Fruit fly (Drosophila melanogaster) Kc167 (cell line): ENCODE results near the gene CG17344.

Source experiments
- Myc ChIP-seq: fragments of >200 bp; optimal IDR thresholded peaks from 2 replicates; lab custom pipeline; 2017; ENCODE audit warnings: missing external identifiers
- h ChIP-seq: fragments of >200 bp; optimal IDR thresholded peaks from 3 replicates; lab custom pipeline; 2018; ENCODE audit warnings: missing external identifiers
- insv ChIP-seq: fragments of >200 bp; optimal IDR thresholded peaks from 3 replicates; lab custom pipeline; 2018; ENCODE audit warnings: missing external identifiers
- psq ChIP-seq: fragments of >200 bp; optimal IDR thresholded peaks from 2 replicates; lab custom pipeline; 2017; ENCODE audit warnings: missing external identifiers
- ttk ChIP-seq: sonication (Bioruptor generic); optimal IDR thresholded peaks from 2 replicates; lab custom pipeline; 2017; ENCODE audit warnings: missing external identifiers

DNA sequence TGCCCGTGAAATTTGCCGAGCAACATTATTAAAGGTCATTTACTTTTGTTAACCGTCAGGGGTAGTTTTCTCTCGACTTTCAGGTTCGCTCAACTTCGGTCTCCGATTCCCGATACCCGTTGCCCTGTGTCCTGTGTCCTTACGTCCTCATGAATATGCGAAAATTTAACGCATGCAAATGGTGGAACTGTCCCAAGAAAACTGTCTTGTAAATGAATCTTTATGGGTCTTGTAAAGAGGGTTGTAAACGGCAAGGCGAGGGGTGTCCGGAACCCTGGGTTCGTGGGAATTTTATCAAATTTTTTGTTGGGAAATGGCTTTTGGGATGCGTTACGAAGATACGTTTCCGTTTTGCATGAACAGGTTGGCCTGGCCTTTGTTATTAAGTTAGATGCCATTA, 37.9 kb downstream of the CG17344 start:
- no peak for TF ChIP-seq psq
- no peak for TF ChIP-seq h (lab: Kevin White, UChicago)
- no peak for TF ChIP-seq ttk (lab: Kevin White, UChicago)
- TF ChIP-seq Myc (lab: Kevin White, UChicago) = no peak
- TF ChIP-seq insv = no peak
